Worm (Caenorhabditis elegans) whole organism, L3 larva: Measurements from ENCODE around the gene C43H6.12.

ENCODE experiments used
- R02D3.7 ChIP-seq: fragments of 150-350 bp; optimal IDR thresholded peaks from 2 replicates; lab custom pipeline; 2014; ENCODE audit warnings: missing biosample characterization, missing genetic modification characterization
- ZK546.5 ChIP-seq: sonication (generic microtip); optimal IDR thresholded peaks from 2 replicates; lab custom pipeline; 2017; ENCODE audit warnings: missing biosample characterization, missing genetic modification characterization
- ama-1 ChIP-seq: fragments of 150-350 bp; optimal IDR thresholded peaks from 2 replicates; lab custom pipeline; 2018
- ceh-28 ChIP-seq: fragments of 150-350 bp; optimal IDR thresholded peaks from 2 replicates; lab custom pipeline; 2014; ENCODE audit warnings: missing biosample characterization, missing genetic modification reagents, missing genetic modification characterization
- ceh-9 ChIP-seq: sonication (generic microtip); optimal IDR thresholded peaks from 2 replicates; lab custom pipeline; 2018; ENCODE audit warnings: missing biosample characterization, missing genetic modification characterization
- daf-12 ChIP-seq: fragments of 150-350 bp; optimal IDR thresholded peaks from 2 replicates; lab custom pipeline; 2014; ENCODE audit warnings: missing biosample characterization, missing genetic modification reagents, missing genetic modification characterization
- egl-5 ChIP-seq: fragments of 150-350 bp; optimal IDR thresholded peaks from 2 replicates; lab custom pipeline; 2017; ENCODE audit warnings: missing biosample characterization, missing genetic modification reagents, missing genetic modification characterization, inconsistent platforms
- elt-1 ChIP-seq: fragments of 150-350 bp; optimal IDR thresholded peaks from 2 replicates; lab custom pipeline; 2014; ENCODE audit warnings: missing biosample characterization, missing genetic modification characterization
- elt-2 ChIP-seq: sonication (generic microtip); optimal IDR thresholded peaks from 2 replicates; lab custom pipeline; 2016; ENCODE audit warnings: missing genetic modification reagents, mild to moderate bottlenecking, missing genetic modification characterization, missing compliant biosample characterization
- eor-1 ChIP-seq, 2 experiments: fragments of 150-350 bp; optimal IDR thresholded peaks; 2 replicates each; lab custom pipeline; 2014 to 2018; ENCODE audit warnings: missing biosample characterization in 2 of 2, missing genetic modification characterization in 2 of 2
- fkh-10 ChIP-seq: sonication (generic microtip); optimal IDR thresholded peaks from 2 replicates; lab custom pipeline; 2017; ENCODE audit warnings: missing biosample characterization, missing genetic modification reagents, missing genetic modification characterization
- fos-1 ChIP-seq: fragments of 150-350 bp; optimal IDR thresholded peaks from 2 replicates; lab custom pipeline; 2014; ENCODE audit warnings: missing biosample characterization, missing genetic modification characterization
- jun-1 ChIP-seq: fragments of 150-350 bp; optimal IDR thresholded peaks from 2 replicates; lab custom pipeline; 2014; ENCODE audit warnings: missing biosample characterization, missing genetic modification reagents, missing genetic modification characterization
- lin-15B ChIP-seq: fragments of 150-350 bp; optimal IDR thresholded peaks from 2 replicates; lab custom pipeline; 2014; ENCODE audit warnings: missing biosample characterization, missing genetic modification characterization
- lsy-12 ChIP-seq: sonication (generic microtip); optimal IDR thresholded peaks from 2 replicates; lab custom pipeline; 2016; ENCODE audit warnings: mild to moderate bottlenecking, missing genetic modification characterization, missing compliant biosample characterization
- mml-1 ChIP-seq: fragments of 150-350 bp; sonication (generic microtip); optimal IDR thresholded peaks from 3 replicates; lab custom pipeline; 2014; ENCODE audit warnings: missing biosample characterization, missing genetic modification characterization
- nfya-1 ChIP-seq: sonication (generic microtip); optimal IDR thresholded peaks from 2 replicates; lab custom pipeline; 2017; ENCODE audit warnings: missing genetic modification characterization, mild to moderate bottlenecking, missing compliant biosample characterization, antibody characterized with exemption, moderate library complexity; ENCODE audit not compliant: insufficient read depth
- nhr-12 ChIP-seq: fragments of 150-350 bp; optimal IDR thresholded peaks from 2 replicates; lab custom pipeline; 2014; ENCODE audit warnings: missing biosample characterization, missing genetic modification characterization
- nhr-23 ChIP-seq: fragments of 150-350 bp; optimal IDR thresholded peaks from 2 replicates; lab custom pipeline; 2014; ENCODE audit warnings: missing biosample characterization, missing genetic modification reagents, missing genetic modification characterization
- nhr-237 ChIP-seq: fragments of 150-350 bp; optimal IDR thresholded peaks from 2 replicates; lab custom pipeline; 2014; ENCODE audit warnings: missing biosample characterization, missing genetic modification characterization
- nhr-25 ChIP-seq: sonication (generic microtip); optimal IDR thresholded peaks from 2 replicates; lab custom pipeline; 2017; ENCODE audit warnings: missing biosample characterization, missing genetic modification characterization
- nhr-28 ChIP-seq: fragments of 150-350 bp; optimal IDR thresholded peaks from 2 replicates; lab custom pipeline; 2014; ENCODE audit warnings: missing biosample characterization, missing genetic modification characterization
- nhr-76 ChIP-seq: fragments of 150-350 bp; sonication (generic microtip); optimal IDR thresholded peaks from 5 replicates; lab custom pipeline; 2014; ENCODE audit warnings: missing biosample characterization, missing genetic modification characterization
- nhr-77 ChIP-seq: fragments of 150-350 bp; optimal IDR thresholded peaks from 2 replicates; lab custom pipeline; 2014; ENCODE audit warnings: missing biosample characterization, missing genetic modification characterization
- pha-4 ChIP-seq: fragments of 150-350 bp; optimal IDR thresholded peaks from 2 replicates; lab custom pipeline; 2014; ENCODE audit warnings: missing biosample characterization, missing genetic modification reagents, missing genetic modification characterization
- pqm-1 ChIP-seq: fragments of 150-350 bp; optimal IDR thresholded peaks from 2 replicates; lab custom pipeline; 2017; ENCODE audit warnings: missing biosample characterization, missing genetic modification characterization, inconsistent platforms
- sea-2 ChIP-seq: fragments of 150-350 bp; sonication (generic microtip); optimal IDR thresholded peaks from 4 replicates; lab custom pipeline; 2014; ENCODE audit warnings: missing biosample characterization, missing genetic modification reagents, missing genetic modification characterization
- skn-1 ChIP-seq: fragments of 150-350 bp; optimal IDR thresholded peaks from 2 replicates; lab custom pipeline; 2014; ENCODE audit warnings: missing biosample characterization, missing genetic modification characterization
- tbx-2 ChIP-seq: sonication (generic microtip); optimal IDR thresholded peaks from 2 replicates; lab custom pipeline; 2016; ENCODE audit warnings: mild to moderate bottlenecking, missing genetic modification characterization, missing compliant biosample characterization
- unc-39 ChIP-seq: sonication (generic microtip); optimal IDR thresholded peaks from 4 replicates; lab custom pipeline; 2017; ENCODE audit warnings: missing biosample characterization, missing genetic modification characterization
- unc-62 ChIP-seq: fragments of 150-350 bp; sonication (generic microtip); optimal IDR thresholded peaks from 4 replicates; lab custom pipeline; 2014; ENCODE audit warnings: missing biosample characterization, missing genetic modification reagents, missing genetic modification characterization
- zag-1 ChIP-seq: fragments of 150-350 bp; optimal IDR thresholded peaks from 2 replicates; lab custom pipeline; 2014; ENCODE audit warnings: missing biosample characterization, missing genetic modification characterization
- ztf-11 ChIP-seq: fragments of 150-350 bp; optimal IDR thresholded peaks from 2 replicates; lab custom pipeline; 2014; ENCODE audit warnings: missing biosample characterization, missing genetic modification characterization
- ztf-4 ChIP-seq: fragments of 150-350 bp; optimal IDR thresholded peaks from 2 replicates; lab custom pipeline; 2014; ENCODE audit warnings: missing biosample characterization, missing genetic modification characterization

The C43H6.12 gene

ce11 chrX:2370655-2371054, 38.8 kb upstream of the C43H6.12 start:
- no peak for TF ChIP-seq egl-5
- TF ChIP-seq pqm-1 (tag; lab: Kevin White, UChicago) = peak; percentile 88
- no peak for TF ChIP-seq daf-12 (tag; lab: Kevin White, UChicago)
- TF ChIP-seq unc-39 = no peak
- no peak for TF ChIP-seq nhr-23 (tag; lab: Kevin White, UChicago)
- TF ChIP-seq unc-62 (GFP tag; lab: Kevin White, UChicago) = no peak
- no peak for TF ChIP-seq jun-1 (tag; lab: Kevin White, UChicago)
- TF ChIP-seq fos-1 (tag; lab: Kevin White, UChicago) = no peak
- peak; percentile 84 for TF ChIP-seq elt-2
- TF ChIP-seq ama-1 (lab: Kevin White, UChicago) = no peak
- no peak for TF ChIP-seq nhr-28 (tag; lab: Kevin White, UChicago)
- TF ChIP-seq ceh-9 = no peak

- TF ChIP-seq fkh-10 (GFP tag; lab: Kevin White, UChicago) (no peak), pha-4 (tag; lab: Kevin White, UChicago) (peak; percentile 18), nhr-28 (tag; lab: Kevin White, UChicago) (no peak), egl-5 (no peak), pqm-1 (tag; lab: Kevin White, UChicago) (peak; percentile 69), elt-1 (tag; lab: Kevin White, UChicago) (no peak), mml-1 (tag; lab: Kevin White, UChicago) (no peak), nhr-25 (tag; lab: Kevin White, UChicago) (no peak), jun-1 (tag; lab: Kevin White, UChicago) (no peak), ceh-9 (no peak), ceh-28 (tag; lab: Kevin White, UChicago) (no peak), elt-2 (peak; percentile 81), nhr-237 (tag; lab: Kevin White, UChicago) (no peak), eor-1 (tag; optimal IDR thresholded peaks at IDR 0.05; lab: Kevin White, UChicago) (no peak), nhr-23 (tag; lab: Kevin White, UChicago) (no peak), nfya-1 (tag; lab: Kevin White, UChicago) (no peak)
Observed at ce11 chrX:2372134-2372533, 37.3 kb upstream of the C43H6.12 start.

ce11 chrX:2375300-2376035, 33.9 kb upstream of the C43H6.12 start, which contains the start of gene F47G3.3:
Gene F47G3.3, plus strand, starts transcription at chrX:2375985.
- no peak for TF ChIP-seq elt-2
- no peak for TF ChIP-seq sea-2 (GFP tag; lab: Kevin White, UChicago)
- no peak for TF ChIP-seq ztf-11 (tag; lab: Kevin White, UChicago)
- no peak for TF ChIP-seq nhr-76 (tag; lab: Kevin White, UChicago)
- no peak for TF ChIP-seq tbx-2 (tag; lab: Kevin White, UChicago)
- TF ChIP-seq unc-62 (GFP tag; lab: Kevin White, UChicago) = no peak
- no peak for TF ChIP-seq nhr-25 (tag; lab: Kevin White, UChicago)
- TF ChIP-seq nhr-23 (tag; lab: Kevin White, UChicago) = no peak
- TF ChIP-seq nfya-1 (tag; lab: Kevin White, UChicago) = no peak
- no peak for TF ChIP-seq skn-1
- TF ChIP-seq nhr-12 (tag; lab: Kevin White, UChicago) = no peak
- no peak for TF ChIP-seq nhr-28 (tag; lab: Kevin White, UChicago)
- no peak for TF ChIP-seq egl-5
- TF ChIP-seq jun-1 (tag; lab: Kevin White, UChicago) = no peak
- no peak for TF ChIP-seq lin-15B (tag; lab: Kevin White, UChicago)
- TF ChIP-seq pha-4 (tag; lab: Kevin White, UChicago) = no peak
- no peak for TF ChIP-seq fkh-10 (GFP tag; lab: Kevin White, UChicago)
- no peak for TF ChIP-seq ceh-28 (tag; lab: Kevin White, UChicago)
- TF ChIP-seq nhr-77 (tag; lab: Kevin White, UChicago) = no peak

ce11 chrX:2380818-2381217, 28.6 kb upstream of the C43H6.12 start:
- no peak for TF ChIP-seq R02D3.7 (tag; lab: Kevin White, UChicago)
- TF ChIP-seq zag-1 (tag; lab: Kevin White, UChicago) = no peak
- no peak for TF ChIP-seq elt-2
- TF ChIP-seq fos-1 (tag; lab: Kevin White, UChicago) = no peak
- no peak for TF ChIP-seq ceh-28 (tag; lab: Kevin White, UChicago)
- no peak for TF ChIP-seq lsy-12 (tag; lab: Kevin White, UChicago)
- no peak for TF ChIP-seq nfya-1 (tag; lab: Kevin White, UChicago)
- TF ChIP-seq ama-1 (lab: Kevin White, UChicago) = no peak
- TF ChIP-seq ztf-4 (tag; lab: Kevin White, UChicago) = no peak
- no peak for TF ChIP-seq nhr-12 (tag; lab: Kevin White, UChicago)
- no peak for TF ChIP-seq ZK546.5 (tag; lab: Kevin White, UChicago)
